Worm (Caenorhabditis elegans): ENCODE data around the gene C16B8.3.
A peak's percentile ranks its signal among the peaks of the same experiment; 100 is the strongest.

The C16B8.3 gene

DNA sequence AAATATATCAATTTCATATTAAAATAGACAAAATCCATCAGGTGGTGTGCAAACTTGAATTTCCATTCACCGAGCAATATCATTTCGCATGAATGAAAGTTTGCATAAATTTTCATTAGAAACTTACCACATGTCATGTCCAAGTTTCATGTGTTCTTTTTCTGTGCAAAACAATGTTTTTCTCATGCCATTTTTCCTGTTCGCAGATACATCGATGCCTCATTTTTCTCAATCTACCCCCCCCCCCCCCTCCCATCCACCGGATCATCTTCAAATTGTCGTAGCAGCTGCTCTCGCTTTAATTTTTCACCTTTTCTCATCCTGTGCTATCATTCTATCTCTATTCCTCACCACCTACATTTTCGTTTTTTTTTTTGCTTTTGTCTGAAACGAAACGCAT lies 29.5 kb downstream of the C16B8.3 start, which contains the start of gene T19D2.3:
T19D2.3 (plus strand) TSS at position 301 of the 400 bp plus-strand sequence.
- no peak for TF ChIP-seq eor-1 (tag; optimal IDR thresholded peaks at IDR 0.05)
- no peak for TF ChIP-seq ama-1 (optimal IDR thresholded peaks at IDR 0.05)
- TF ChIP-seq elt-1 (tag; optimal IDR thresholded peaks at IDR 0.05) = no peak
- no peak for TF ChIP-seq mdl-1 (tag; optimal IDR thresholded peaks at IDR 0.05)
- TF ChIP-seq ztf-4 (tag; optimal IDR thresholded peaks at IDR 0.05) = no peak
- TF ChIP-seq ceh-16 (tag; optimal IDR thresholded peaks at IDR 0.05) = no peak
- no peak for TF ChIP-seq ceh-28 (tag; optimal IDR thresholded peaks at IDR 0.05)
- no peak for TF ChIP-seq skn-1 (tag; optimal IDR thresholded peaks at IDR 0.05)

DNA sequence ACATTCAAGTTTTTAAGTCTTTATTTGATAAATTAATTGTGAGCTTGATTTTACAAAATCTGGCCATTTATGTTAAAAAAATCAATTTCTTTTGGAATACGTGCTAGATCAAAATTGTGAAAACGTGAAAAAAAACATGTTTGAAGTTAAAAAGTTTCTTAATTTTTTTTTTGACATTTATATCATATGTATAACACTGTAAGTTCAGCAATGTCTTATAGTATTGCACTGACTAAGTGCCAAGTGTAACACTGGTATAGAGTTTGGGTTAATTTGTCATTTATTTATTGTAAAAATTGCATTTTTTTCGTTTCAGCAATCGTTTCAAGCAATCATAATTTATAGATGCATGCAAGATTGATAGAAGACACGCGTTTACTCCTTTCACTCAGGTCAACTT lies 30.6 kb downstream of the C16B8.3 start:
- TF ChIP-seq lin-15B (tag; optimal IDR thresholded peaks at IDR 0.05) (no peak), aly-2 (tag; optimal IDR thresholded peaks at IDR 0.05) (no peak), mdl-1 (tag; optimal IDR thresholded peaks at IDR 0.05) (no peak), nhr-28 (tag; optimal IDR thresholded peaks at IDR 0.05) (no peak), ceh-16 (tag; optimal IDR thresholded peaks at IDR 0.05) (no peak), elt-2 (tag; optimal IDR thresholded peaks at IDR 0.05) (no peak), pqm-1 (tag; optimal IDR thresholded peaks at IDR 0.05) (no peak), ZK546.5 (tag; optimal IDR thresholded peaks at IDR 0.05) (no peak)

DNA sequence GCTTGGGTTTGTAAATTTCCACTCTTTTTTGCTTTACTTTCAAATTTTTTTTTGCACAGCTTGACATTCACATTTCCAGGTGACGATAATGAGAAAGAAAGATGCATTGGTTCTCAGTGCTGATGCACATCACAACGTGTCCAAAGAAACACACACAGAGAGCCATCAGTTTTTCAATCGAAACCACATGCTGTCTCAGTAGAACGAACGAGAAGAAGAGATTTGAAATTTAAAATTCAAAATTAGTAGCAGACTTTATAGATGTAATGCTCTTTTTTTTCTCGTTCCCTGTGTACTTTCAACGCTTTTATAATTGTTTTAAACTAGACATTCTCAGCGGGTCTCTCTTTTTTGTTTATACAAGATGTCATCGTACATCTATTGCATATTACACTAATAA lies 31.0 kb downstream of the C16B8.3 start:
- no peak for TF ChIP-seq lin-15B (tag; optimal IDR thresholded peaks at IDR 0.05)
- TF ChIP-seq nhr-28 (tag; optimal IDR thresholded peaks at IDR 0.05) = no peak

DNA sequence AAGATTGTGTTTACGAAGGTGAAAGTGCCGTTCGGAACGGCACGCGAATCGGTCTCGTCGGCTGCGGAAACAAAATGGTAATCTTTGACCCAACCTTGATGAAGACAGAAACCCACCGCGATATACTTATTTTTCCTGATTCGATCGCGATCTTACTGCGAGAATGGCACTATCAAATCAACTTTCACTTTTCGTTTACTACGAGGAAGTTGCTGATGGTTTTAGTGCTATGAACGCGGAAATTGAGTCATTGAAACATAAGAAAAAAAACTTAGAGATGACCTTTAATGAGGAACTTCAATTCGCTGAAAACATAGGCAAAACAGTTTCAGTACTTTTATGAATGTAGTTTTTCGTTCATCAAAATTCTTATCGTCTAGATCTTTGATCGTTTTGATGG lies 35.7 kb downstream of the C16B8.3 start:
- TF ChIP-seq lin-39 (tag; optimal IDR thresholded peaks at IDR 0.05) (no peak), elt-3 (tag; optimal IDR thresholded peaks at IDR 0.05) (peak in 1 of 3 experiments; percentile 65), snpc-4 (tag; optimal IDR thresholded peaks at IDR 0.05) (no peak), ceh-28 (tag; optimal IDR thresholded peaks at IDR 0.05) (no peak), elt-2 (tag; optimal IDR thresholded peaks at IDR 0.05) (no peak), nhr-77 (tag; optimal IDR thresholded peaks at IDR 0.05) (no peak), nhr-237 (tag; optimal IDR thresholded peaks at IDR 0.05) (no peak), egl-27 (tag; optimal IDR thresholded peaks at IDR 0.05) (peak; percentile 66), daf-12 (tag; optimal IDR thresholded peaks at IDR 0.05) (no peak), nhr-25 (tag; optimal IDR thresholded peaks at IDR 0.05) (peak; percentile 52), sea-2 (GFP tag; optimal IDR thresholded peaks at IDR 0.05) (no peak), ZK546.5 (tag; optimal IDR thresholded peaks at IDR 0.05) (no peak), aly-2 (tag; optimal IDR thresholded peaks at IDR 0.05) (no peak), ceh-9 (tag; optimal IDR thresholded peaks at IDR 0.05) (no peak), mml-1 (tag; optimal IDR thresholded peaks at IDR 0.05) (no peak), nhr-76 (tag; optimal IDR thresholded peaks at IDR 0.05) (no peak), elt-1 (tag; optimal IDR thresholded peaks at IDR 0.05) (peak; percentile 65), nhr-28 (tag; optimal IDR thresholded peaks at IDR 0.05) (no peak)

DNA sequence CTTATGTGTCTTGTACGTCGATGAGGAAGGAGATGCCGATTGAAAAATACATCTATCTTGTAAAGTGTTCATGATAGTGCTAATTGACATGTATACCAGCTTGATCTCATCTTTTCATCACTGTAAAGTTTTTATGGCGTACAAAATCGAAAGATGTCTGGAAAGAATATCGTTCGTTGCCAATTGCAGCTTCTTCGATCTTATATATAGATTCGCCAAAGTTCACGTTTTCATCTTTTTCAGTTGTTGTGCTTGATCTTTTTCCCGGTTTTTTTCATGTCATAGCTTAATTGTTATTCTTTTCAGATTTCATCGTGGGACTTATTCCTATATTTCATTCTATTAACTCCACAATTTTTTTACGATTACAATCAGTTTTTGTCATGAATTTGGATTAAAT lies 37.1 kb downstream of the C16B8.3 start, which contains the start of gene adt-3:
adt-3 (plus strand) TSS at position 301 of the 400 bp plus-strand sequence.
- TF ChIP-seq nhr-237 (tag; optimal IDR thresholded peaks at IDR 0.05) = no peak
- TF ChIP-seq unc-39 (tag; optimal IDR thresholded peaks at IDR 0.05) = no peak
- TF ChIP-seq lin-39 (tag; optimal IDR thresholded peaks at IDR 0.05) = no peak
- TF ChIP-seq unc-62 (GFP tag; optimal IDR thresholded peaks at IDR 0.05) = no peak
- no peak for TF ChIP-seq ama-1 (optimal IDR thresholded peaks at IDR 0.05)
- TF ChIP-seq elt-3 (tag; optimal IDR thresholded peaks at IDR 0.05) = no peak
- no peak for TF ChIP-seq sea-2 (GFP tag; optimal IDR thresholded peaks at IDR 0.05)
- TF ChIP-seq hmg-11 (tag; optimal IDR thresholded peaks at IDR 0.05) = no peak
- no peak for TF ChIP-seq R02D3.7 (tag; optimal IDR thresholded peaks at IDR 0.05)
- no peak for TF ChIP-seq zag-1 (tag; optimal IDR thresholded peaks at IDR 0.05)
- no peak for TF ChIP-seq skn-1 (tag; optimal IDR thresholded peaks at IDR 0.05)
- no peak for TF ChIP-seq elt-2 (tag; optimal IDR thresholded peaks at IDR 0.05)
- TF ChIP-seq aly-2 (tag; optimal IDR thresholded peaks at IDR 0.05) = no peak
- TF ChIP-seq daf-12 (tag; optimal IDR thresholded peaks at IDR 0.05) = no peak
- no peak for TF ChIP-seq eor-1 (tag; optimal IDR thresholded peaks at IDR 0.05)
- TF ChIP-seq nhr-76 (tag; optimal IDR thresholded peaks at IDR 0.05) = no peak
- TF ChIP-seq nhr-25 (tag; optimal IDR thresholded peaks at IDR 0.05) = no peak
- no peak for TF ChIP-seq ceh-16 (tag; optimal IDR thresholded peaks at IDR 0.05)
- no peak for TF ChIP-seq lin-15B (tag; optimal IDR thresholded peaks at IDR 0.05)
- TF ChIP-seq tbx-2 (tag; optimal IDR thresholded peaks at IDR 0.05) = no peak

DNA sequence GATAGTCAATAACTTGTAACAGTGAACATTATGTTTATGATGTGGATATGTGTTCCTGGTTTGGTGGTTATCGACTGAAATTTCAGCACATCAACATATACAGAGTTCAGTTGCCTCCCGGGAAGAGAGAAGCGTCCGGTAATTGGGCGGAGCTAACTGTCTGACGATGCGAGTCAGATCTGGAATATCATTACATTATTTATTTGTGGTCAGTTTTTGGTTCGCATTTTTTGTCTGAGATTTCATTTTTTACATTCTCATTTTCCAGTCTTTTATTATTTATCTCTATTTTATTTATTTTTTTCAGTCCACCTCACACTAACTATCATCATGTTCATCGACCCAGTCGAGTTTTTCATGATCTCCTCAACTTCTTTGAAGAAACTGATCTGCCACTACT lies 42.7 kb downstream of the C16B8.3 start, which contains the start of gene T22B2.1:
T22B2.1 (plus strand) TSS at position 301 of the 400 bp plus-strand sequence.
- no peak for TF ChIP-seq lsy-12 (tag; optimal IDR thresholded peaks at IDR 0.05)
- no peak for TF ChIP-seq pqm-1 (tag; optimal IDR thresholded peaks at IDR 0.05)
- TF ChIP-seq daf-12 (tag; optimal IDR thresholded peaks at IDR 0.05) = no peak
- no peak for TF ChIP-seq ceh-28 (tag; optimal IDR thresholded peaks at IDR 0.05)
- no peak for TF ChIP-seq pha-4 (tag; optimal IDR thresholded peaks at IDR 0.05)
- TF ChIP-seq mml-1 (tag; optimal IDR thresholded peaks at IDR 0.05) = no peak
- TF ChIP-seq ceh-16 (tag; optimal IDR thresholded peaks at IDR 0.05) = no peak
- TF ChIP-seq fkh-10 (GFP tag; optimal IDR thresholded peaks at IDR 0.05) = no peak
- TF ChIP-seq sea-2 (GFP tag; optimal IDR thresholded peaks at IDR 0.05) = no peak
- TF ChIP-seq nhr-25 (tag; optimal IDR thresholded peaks at IDR 0.05) = no peak
- TF ChIP-seq nhr-67 (tag; optimal IDR thresholded peaks at IDR 0.05) = no peak
- no peak for TF ChIP-seq elt-3 (tag; optimal IDR thresholded peaks at IDR 0.05)
- no peak for TF ChIP-seq nhr-28 (tag; optimal IDR thresholded peaks at IDR 0.05)
- TF ChIP-seq unc-62 (GFP tag; optimal IDR thresholded peaks at IDR 0.05) = no peak
- TF ChIP-seq fkh-2 (tag; optimal IDR thresholded peaks at IDR 0.05) = no peak
- TF ChIP-seq ztf-4 (tag; optimal IDR thresholded peaks at IDR 0.05) = no peak
- TF ChIP-seq ceh-9 (tag; optimal IDR thresholded peaks at IDR 0.05) = no peak
- TF ChIP-seq nhr-23 (tag; optimal IDR thresholded peaks at IDR 0.05) = no peak
- TF ChIP-seq unc-39 (tag; optimal IDR thresholded peaks at IDR 0.05) = no peak
- TF ChIP-seq jun-1 (tag; optimal IDR thresholded peaks at IDR 0.05) = no peak
